Fruit fly (Drosophila melanogaster) whole organism, embryonic: ENCODE measurements around the gene Muc4B.

ENCODE experiments used
- CG10274 ChIP-seq: fragments of 200-800 bp; sonication (Bioruptor generic); optimal IDR thresholded peaks from 3 replicates; lab custom pipeline; 2017; ENCODE audit warnings: missing biosample characterization, mild to moderate bottlenecking, missing genetic modification characterization
- CG11504 ChIP-seq: fragments of 200-800 bp; sonication (Bioruptor generic); optimal IDR thresholded peaks from 3 replicates; lab custom pipeline; 2019; ENCODE audit warnings: missing biosample characterization, mild to moderate bottlenecking, missing genetic modification characterization, moderate library complexity
- CG11723 ChIP-seq: fragments of 200-800 bp; sonication (Bioruptor generic); optimal IDR thresholded peaks from 2 replicates; lab custom pipeline; 2017; ENCODE audit warnings: missing biosample characterization, mild to moderate bottlenecking, missing genetic modification characterization
- CG14050 ChIP-seq: fragments of 200-800 bp; sonication (Bioruptor generic); IDR thresholded peaks from 3 replicates; pipeline ENCODE4 v1.3.6; 2022; ENCODE audit warnings: missing biosample characterization, missing genetic modification characterization
- CG14965 ChIP-seq: fragments of 200-800 bp; sonication (Bioruptor generic); optimal IDR thresholded peaks from 2 replicates; lab custom pipeline; 2016; ENCODE audit warnings: missing biosample characterization, missing genetic modification characterization, borderline replicate concordance
- CG15696 ChIP-seq: fragments of 200-800 bp; sonication (Bioruptor generic); optimal IDR thresholded peaks from 2 replicates; lab custom pipeline; 2019; ENCODE audit warnings: missing biosample characterization, mild to moderate bottlenecking, missing genetic modification characterization, moderate library complexity
- CG1602 ChIP-seq: fragments of 200-800 bp; sonication (Bioruptor generic); optimal IDR thresholded peaks from 3 replicates; lab custom pipeline; 2016; ENCODE audit warnings: missing biosample characterization, missing genetic modification characterization
- CG16863 ChIP-seq: fragments of 200-800 bp; sonication (Bioruptor generic); optimal IDR thresholded peaks from 3 replicates; lab custom pipeline; 2016; ENCODE audit warnings: missing biosample characterization, missing genetic modification characterization
- CG2116 ChIP-seq: fragments of 200-800 bp; sonication (Bioruptor generic); optimal IDR thresholded peaks from 3 replicates; lab custom pipeline; 2018; ENCODE audit warnings: missing biosample characterization, mild to moderate bottlenecking, missing genetic modification characterization
- CG2129 ChIP-seq: fragments of 200-800 bp; sonication (Bioruptor generic); IDR thresholded peaks from 2 replicates; pipeline ENCODE4 v1.3.6; 2022; ENCODE audit warnings: missing biosample characterization, missing genetic modification characterization; ENCODE audit not compliant: partially characterized antibody
- CG30431 ChIP-seq: fragments of 200-800 bp; sonication (Bioruptor generic); optimal IDR thresholded peaks from 2 replicates; lab custom pipeline; 2017; ENCODE audit warnings: missing biosample characterization, missing genetic modification characterization
- CG34224 ChIP-seq: fragments of 200-800 bp; sonication (Bioruptor generic); IDR thresholded peaks from 3 replicates; pipeline ENCODE4 v1.3.6; 2022; ENCODE audit warnings: missing biosample characterization, missing genetic modification characterization; ENCODE audit not compliant: partially characterized antibody
- CG34422 ChIP-seq: fragments of 200-800 bp; sonication (Bioruptor generic); IDR thresholded peaks from 3 replicates; pipeline ENCODE4 v1.3.6; 2022; ENCODE audit warnings: missing biosample characterization, missing genetic modification characterization
- CG4707 ChIP-seq: fragments of 200-800 bp; sonication (Bioruptor generic); optimal IDR thresholded peaks from 2 replicates; lab custom pipeline; 2018; ENCODE audit warnings: missing biosample characterization, mild to moderate bottlenecking, missing genetic modification characterization, moderate library complexity
- CG5180 ChIP-seq: fragments of 200-800 bp; sonication (Bioruptor generic); optimal IDR thresholded peaks from 3 replicates; lab custom pipeline; 2017; ENCODE audit warnings: missing biosample characterization, missing genetic modification characterization, mild to moderate bottlenecking, moderate library complexity, missing genetic modification reagents
- CG5245 ChIP-seq: fragments of 200-800 bp; sonication (Bioruptor generic); optimal IDR thresholded peaks from 3 replicates; lab custom pipeline; 2016; ENCODE audit warnings: missing biosample characterization, missing genetic modification characterization
- CG8359 ChIP-seq: fragments of 200-800 bp; sonication (Bioruptor generic); optimal IDR thresholded peaks from 2 replicates; lab custom pipeline; 2017; ENCODE audit warnings: missing biosample characterization, mild to moderate bottlenecking, missing genetic modification characterization, borderline replicate concordance
- CG9437 ChIP-seq: fragments of 200-800 bp; sonication (Bioruptor generic); optimal IDR thresholded peaks from 2 replicates; lab custom pipeline; 2018; ENCODE audit warnings: missing biosample characterization, mild to moderate bottlenecking, missing genetic modification characterization
- CG9876 ChIP-seq: fragments of 200-800 bp; sonication (Bioruptor generic); optimal IDR thresholded peaks from 2 replicates; lab custom pipeline; 2016; ENCODE audit warnings: missing biosample characterization, missing genetic modification characterization
- CTCF ChIP-seq: fragments of 200-800 bp; sonication (Bioruptor generic); optimal IDR thresholded peaks from 2 replicates; lab custom pipeline; 2017; ENCODE audit warnings: missing biosample characterization, mild to moderate bottlenecking, missing genetic modification characterization, moderate library complexity
- CoRest ChIP-seq: fragments of 200-800 bp; sonication (Bioruptor generic); optimal IDR thresholded peaks from 3 replicates; lab custom pipeline; 2018; ENCODE audit warnings: missing biosample characterization, mild to moderate bottlenecking, missing genetic modification characterization, moderate library complexity
- Dp ChIP-seq: fragments of 200-800 bp; sonication (Bioruptor generic); optimal IDR thresholded peaks from 2 replicates; lab custom pipeline; 2018; ENCODE audit warnings: missing biosample characterization, mild to moderate bottlenecking, missing genetic modification characterization, moderate library complexity
- E2f1 ChIP-seq: fragments of 200-800 bp; sonication (Bioruptor generic); IDR thresholded peaks from 2 replicates; pipeline ENCODE4 v1.3.6; 2022; ENCODE audit warnings: missing biosample characterization, missing genetic modification characterization
- Fer3 ChIP-seq: fragments of 200-800 bp; sonication (Bioruptor generic); optimal IDR thresholded peaks from 2 replicates; lab custom pipeline; 2018; ENCODE audit warnings: missing biosample characterization, mild to moderate bottlenecking, missing genetic modification characterization, moderate library complexity
- HLH3B ChIP-seq: fragments of 200-800 bp; sonication (Bioruptor generic); IDR thresholded peaks from 2 replicates; pipeline ENCODE4 v1.3.6; 2022; ENCODE audit warnings: missing biosample characterization, missing genetic modification characterization
- Hsf ChIP-seq: fragments of 200-800 bp; sonication (Bioruptor generic); optimal IDR thresholded peaks from 3 replicates; lab custom pipeline; 2016; ENCODE audit warnings: missing biosample characterization, missing genetic modification characterization
- Kr ChIP-seq: fragments of 200-800 bp; sonication (Bioruptor generic); optimal IDR thresholded peaks from 2 replicates; lab custom pipeline; 2017; ENCODE audit warnings: missing biosample characterization, mild to moderate bottlenecking, missing genetic modification characterization
- MBD-R2 ChIP-seq: fragments of 200-800 bp; sonication (Bioruptor generic); IDR thresholded peaks from 2 replicates; pipeline ENCODE4 v1.3.6; 2022; ENCODE audit warnings: missing biosample characterization, missing genetic modification characterization
- Meics ChIP-seq: fragments of 200-800 bp; sonication (Bioruptor generic); optimal IDR thresholded peaks from 2 replicates; lab custom pipeline; 2017; ENCODE audit warnings: missing biosample characterization, mild to moderate bottlenecking, missing genetic modification characterization
- Six4 ChIP-seq: fragments of 200-800 bp; sonication (Bioruptor generic); optimal IDR thresholded peaks from 2 replicates; lab custom pipeline; 2016; ENCODE audit warnings: missing biosample characterization, missing genetic modification characterization
- bbx ChIP-seq: fragments of 200-800 bp; sonication (Bioruptor generic); IDR thresholded peaks from 2 replicates; pipeline ENCODE4 v1.3.6; 2022; ENCODE audit warnings: missing biosample characterization, missing genetic modification characterization; ENCODE audit not compliant: partially characterized antibody
- cad ChIP-seq: fragments of >200 bp; optimal IDR thresholded peaks from 2 replicates; lab custom pipeline; 2017; ENCODE audit warnings: missing biosample characterization, missing genetic modification characterization
- cas ChIP-seq: fragments of 200-800 bp; sonication (Bioruptor generic); IDR thresholded peaks from 2 replicates; pipeline ENCODE4 v1.3.6; 2022; ENCODE audit warnings: missing biosample characterization, missing genetic modification characterization
- corto ChIP-seq: fragments of 200-800 bp; sonication (Bioruptor generic); optimal IDR thresholded peaks from 2 replicates; lab custom pipeline; 2016; ENCODE audit warnings: missing biosample characterization, mild to moderate bottlenecking, missing genetic modification characterization, moderate library complexity
- ewg ChIP-seq: fragments of 200-800 bp; sonication (Bioruptor generic); optimal IDR thresholded peaks from 3 replicates; lab custom pipeline; 2017; ENCODE audit warnings: mild to moderate bottlenecking, missing biosample characterization, missing genetic modification reagents, missing genetic modification characterization
- gcm ChIP-seq: fragments of 200-800 bp; sonication (Bioruptor generic); optimal IDR thresholded peaks from 2 replicates; lab custom pipeline; 2019; ENCODE audit warnings: missing biosample characterization, mild to moderate bottlenecking, missing genetic modification characterization, moderate library complexity
- hkb ChIP-seq, 2 experiments: fragments of 200-800 bp in 1 of 2; fragments of >200 bp in 1 of 2; sonication (Bioruptor generic) in 1 of 2; IDR thresholded peaks in 1 of 2; optimal IDR thresholded peaks in 1 of 2; 2 replicates each; pipeline versions ENCODE4 v1.3.6 to Lab custom; 2017 to 2022; ENCODE audit warnings: missing biosample characterization in 1 of 2, missing genetic modification characterization in 1 of 2
- kah ChIP-seq: fragments of 200-800 bp; sonication (Bioruptor generic); optimal IDR thresholded peaks from 2 replicates; lab custom pipeline; 2018; ENCODE audit warnings: missing biosample characterization, mild to moderate bottlenecking, missing genetic modification characterization
- nerfin-1 ChIP-seq: fragments of 200-800 bp; sonication (Bioruptor generic); optimal IDR thresholded peaks from 3 replicates; lab custom pipeline; 2019; ENCODE audit warnings: missing biosample characterization, mild to moderate bottlenecking, missing genetic modification characterization, moderate library complexity
- phol ChIP-seq: fragments of 200-800 bp; sonication (Bioruptor generic); optimal IDR thresholded peaks from 3 replicates; lab custom pipeline; 2018; ENCODE audit warnings: missing biosample characterization, mild to moderate bottlenecking, missing genetic modification characterization, moderate library complexity
- pita ChIP-seq: fragments of 200-800 bp; sonication (Bioruptor generic); optimal IDR thresholded peaks from 2 replicates; lab custom pipeline; 2017; ENCODE audit warnings: missing biosample characterization, mild to moderate bottlenecking, missing genetic modification characterization
- pros ChIP-seq: fragments of 200-800 bp; sonication (Bioruptor generic); optimal IDR thresholded peaks from 3 replicates; lab custom pipeline; 2019; ENCODE audit warnings: missing biosample characterization, mild to moderate bottlenecking, missing genetic modification characterization, moderate library complexity
- scrt ChIP-seq: fragments of 200-800 bp; sonication (Bioruptor generic); optimal IDR thresholded peaks from 2 replicates; lab custom pipeline; 2018; ENCODE audit warnings: missing biosample characterization, mild to moderate bottlenecking, missing genetic modification characterization, moderate library complexity
- shn ChIP-seq: fragments of 200-800 bp; sonication (Bioruptor generic); optimal IDR thresholded peaks from 3 replicates; lab custom pipeline; 2016; ENCODE audit warnings: missing biosample characterization, missing genetic modification characterization
- slp2 ChIP-seq: fragments of 200-800 bp; sonication (Bioruptor generic); optimal IDR thresholded peaks from 2 replicates; lab custom pipeline; 2016; ENCODE audit warnings: missing biosample characterization, missing genetic modification characterization
- tgo ChIP-seq: fragments of 200-800 bp; sonication (Bioruptor generic); IDR thresholded peaks from 3 replicates; pipeline ENCODE4 v1.3.6; 2022; ENCODE audit warnings: missing biosample characterization, missing genetic modification characterization
- twi ChIP-seq: fragments of 200-800 bp; optimal IDR thresholded peaks from 2 replicates; lab custom pipeline; 2019; ENCODE audit warnings: missing biosample characterization, mild to moderate bottlenecking, missing genetic modification characterization, moderate library complexity
- zen2 ChIP-seq: fragments of 200-800 bp; sonication (Bioruptor generic); IDR thresholded peaks from 3 replicates; pipeline ENCODE4 v1.3.6; 2022; ENCODE audit warnings: missing biosample characterization, missing genetic modification characterization; ENCODE audit not compliant: partially characterized antibody

Muc4B gene

dm6 chrX:4246039-4246438 is at the start of gene Muc4B:
Muc4B (minus strand) TSS chrX:4246139.
- TF ChIP-seq CG15696 (tag; lab: Kevin White, UChicago) = no peak
- no peak for TF ChIP-seq pita (GFP tag; lab: Kevin White, UChicago)

dm6 chrX:4293418-4293817 is 47.5 kb upstream of the Muc4B start:
- TF ChIP-seq shn = no peak
- no peak for TF ChIP-seq pros
- peak; percentile 80 for TF ChIP-seq CG14965 (GFP tag; lab: Kevin White, UChicago)
- TF ChIP-seq CG16863 (GFP tag; lab: Kevin White, UChicago) = no peak
- no peak for TF ChIP-seq Dp (GFP tag; lab: Kevin White, UChicago)
- peak; percentile 80 for TF ChIP-seq CTCF
- TF ChIP-seq HLH3B = no peak
- TF ChIP-seq cas (GFP tag; lab: Robert Waterston, UW) = no peak
- TF ChIP-seq CG5180 = no peak
- peak; percentile 55 for TF ChIP-seq phol (tag; lab: Kevin White, UChicago)
- TF ChIP-seq CG2129 (GFP tag; lab: Robert Waterston, UW) = no peak
- no peak for TF ChIP-seq Meics
- no peak for TF ChIP-seq CG1602 (GFP tag; lab: Kevin White, UChicago)
- TF ChIP-seq CG34422 = no peak
- TF ChIP-seq CG2116 = no peak
- no peak for TF ChIP-seq cad (GFP tag; lab: Kevin White, UChicago)
- TF ChIP-seq Six4 (GFP tag; lab: Kevin White, UChicago) = no peak
- TF ChIP-seq CG14050 = no peak
- TF ChIP-seq E2f1 (GFP tag; lab: Robert Waterston, UW) = no peak
- no peak for TF ChIP-seq CG30431 (GFP tag; lab: Kevin White, UChicago)
- TF ChIP-seq Fer3 = no peak

- TF ChIP-seq ewg (GFP tag; lab: Kevin White, UChicago) (peak; percentile 7), scrt (GFP tag; lab: Kevin White, UChicago) (peak; percentile 75), CG11504 (tag; lab: Kevin White, UChicago) (peak; percentile 97), HLH3B (no peak), CG34224 (GFP tag; lab: Robert Waterston, UW) (no peak), kah (GFP tag; lab: Kevin White, UChicago) (peak; percentile 67), nerfin-1 (peak; percentile 25), CG10274 (no peak)
Observed at dm6 chrX:4280769-4281168, 34.8 kb upstream of the Muc4B start.

dm6 chrX:4277861-4278260 is 31.9 kb upstream of the Muc4B start, which contains the start of gene CG15578:
CG15578 (minus strand) TSS chrX:4277961.
- TF ChIP-seq CG11723 (GFP tag; lab: Kevin White, UChicago) (no peak), slp2 (GFP tag; lab: Kevin White, UChicago) (no peak), zen2 (no peak), tgo (no peak), twi (tag; lab: Kevin White, UChicago) (no peak), bbx (GFP tag; lab: Robert Waterston, UW) (no peak), corto (GFP tag; lab: Kevin White, UChicago) (no peak), CG9876 (GFP tag; lab: Kevin White, UChicago) (no peak), Six4 (GFP tag; lab: Kevin White, UChicago) (no peak), CG4707 (GFP tag; lab: Kevin White, UChicago) (no peak), Kr (no peak), hkb (optimal IDR thresholded peaks at IDR 0.05; lab: Kevin White, UChicago) (no peak), hkb (GFP tag; IDR thresholded peaks at IDR 0.05; lab: Robert Waterston, UW) (no peak), Hsf (GFP tag; lab: Kevin White, UChicago) (no peak), CG5245 (GFP tag; lab: Kevin White, UChicago) (no peak), CoRest (no peak), MBD-R2 (GFP tag; lab: Robert Waterston, UW) (no peak), CG8359 (no peak), CG9437 (no peak), gcm (GFP tag; lab: Kevin White, UChicago) (no peak)
